Worm (Caenorhabditis elegans) whole organism, midembryonic: ENCODE measurements around the gene cts-1.
A peak's percentile ranks its signal among the peaks of the same experiment; 100 is the strongest.

Source experiments
- T22C8.4 ChIP-seq: fragments of 200-800 bp; sonication (Bioruptor generic); IDR thresholded peaks from 2 replicates; pipeline ENCODE4 v1.3.6; 2022; ENCODE audit warnings: missing genetic modification characterization, missing compliant biosample characterization
- klf-2 ChIP-seq: fragments of 200-800 bp; sonication (Bioruptor generic); conservative IDR thresholded peaks from 2 replicates; pipeline ENCODE4 v1.3.6; 2022; ENCODE audit warnings: missing genetic modification reagents, missing genetic modification characterization, missing compliant biosample characterization
- med-1 ChIP-seq: sonication (generic microtip); optimal IDR thresholded peaks from 2 replicates; lab custom pipeline; 2017; ENCODE audit warnings: missing genetic modification characterization, mild to moderate bottlenecking, missing compliant biosample characterization, antibody characterized with exemption, missing genetic modification reagents; ENCODE audit not compliant: insufficient read depth

DNA sequence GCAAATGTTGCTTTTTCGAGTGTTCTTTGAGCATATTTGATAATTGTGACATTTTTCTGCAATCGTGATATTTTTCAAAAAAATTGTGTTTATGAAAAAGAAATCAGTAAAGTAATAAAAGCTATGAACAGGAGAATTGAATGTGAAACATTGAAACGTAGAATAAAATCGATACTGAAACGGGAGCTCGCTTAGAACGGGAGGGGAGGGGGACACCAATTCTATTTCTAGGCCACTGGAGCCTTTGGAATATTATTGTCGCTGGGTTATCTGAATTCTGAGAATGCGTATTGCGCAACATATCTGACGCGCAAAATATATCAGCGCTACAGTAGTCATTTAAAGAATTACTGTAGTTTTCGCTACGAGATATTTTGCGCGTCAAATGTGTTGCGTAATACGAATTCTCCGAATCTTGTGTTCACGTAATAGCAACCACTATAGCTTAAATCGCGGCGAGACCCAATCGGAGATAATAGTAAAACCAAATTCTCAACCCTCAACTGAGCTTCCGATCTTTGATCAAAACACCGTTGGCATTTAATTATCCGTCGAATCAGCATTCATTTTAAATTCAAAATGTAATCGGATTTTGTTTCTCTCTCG is 4.4 kb downstream of the cts-1 start, which contains the start of the genes blos-1 and best-18:
- no peak for TF ChIP-seq med-1 (GFP tag; lab: Kevin White, UChicago)
- peak; percentile 51; the same call in 1 of the 2 replicates for TF ChIP-seq T22C8.4 (GFP tag; lab: Robert Waterston, UW)
- TF ChIP-seq klf-2 (GFP tag; lab: Robert Waterston, UW): no peak
